Fruit fly (Drosophila melanogaster) whole organism, embryonic: ENCODE results near the gene CG3598.
A peak's percentile ranks its signal among the peaks of the same experiment; 100 is the strongest.

Experiments used
- CG10267 ChIP-seq: fragments of 200-800 bp; sonication (Bioruptor generic); optimal IDR thresholded peaks from 2 replicates; lab custom pipeline; 2018; ENCODE audit warnings: missing biosample characterization, mild to moderate bottlenecking, missing genetic modification characterization, moderate library complexity
- CG11560 ChIP-seq: fragments of 200-800 bp; sonication (Bioruptor generic); IDR thresholded peaks from 3 replicates; pipeline ENCODE4 v1.3.6; 2022; ENCODE audit warnings: missing biosample characterization, missing genetic modification characterization
- CG11723 ChIP-seq: fragments of 200-800 bp; sonication (Bioruptor generic); optimal IDR thresholded peaks from 2 replicates; lab custom pipeline; 2017; ENCODE audit warnings: missing biosample characterization, mild to moderate bottlenecking, missing genetic modification characterization
- CG12071 ChIP-seq: fragments of 200-800 bp; sonication (Bioruptor generic); optimal IDR thresholded peaks from 3 replicates; lab custom pipeline; 2018; ENCODE audit warnings: missing biosample characterization, mild to moderate bottlenecking, missing genetic modification characterization
- CG13894 ChIP-seq: fragments of 200-800 bp; sonication (Bioruptor generic); optimal IDR thresholded peaks from 3 replicates; lab custom pipeline; 2018; ENCODE audit warnings: missing biosample characterization, mild to moderate bottlenecking, missing genetic modification characterization, moderate library complexity
- CG14050 ChIP-seq: fragments of 200-800 bp; sonication (Bioruptor generic); IDR thresholded peaks from 3 replicates; pipeline ENCODE4 v1.3.6; 2022; ENCODE audit warnings: missing biosample characterization, missing genetic modification characterization
- CG15479 ChIP-seq: fragments of 200-800 bp; sonication (Bioruptor generic); optimal IDR thresholded peaks from 3 replicates; lab custom pipeline; 2019; ENCODE audit warnings: missing biosample characterization, mild to moderate bottlenecking, missing genetic modification characterization, moderate library complexity
- CG1603 ChIP-seq: fragments of 200-800 bp; sonication (Bioruptor generic); optimal IDR thresholded peaks from 2 replicates; lab custom pipeline; 2019; ENCODE audit warnings: missing biosample characterization, mild to moderate bottlenecking, missing genetic modification characterization, moderate library complexity
- CG1647 ChIP-seq: fragments of 200-800 bp; sonication (Bioruptor generic); optimal IDR thresholded peaks from 3 replicates; lab custom pipeline; 2016; ENCODE audit warnings: missing biosample characterization, missing genetic modification characterization
- CG17385 ChIP-seq: fragments of 200-800 bp; sonication (Bioruptor generic); optimal IDR thresholded peaks from 3 replicates; lab custom pipeline; 2018; ENCODE audit warnings: missing biosample characterization, mild to moderate bottlenecking, missing genetic modification characterization
- CG1792 ChIP-seq: fragments of 200-800 bp; sonication (Bioruptor generic); optimal IDR thresholded peaks from 2 replicates; lab custom pipeline; 2016; ENCODE audit warnings: missing biosample characterization, missing genetic modification characterization
- CG18262 ChIP-seq: fragments of 200-800 bp; optimal IDR thresholded peaks from 3 replicates; lab custom pipeline; 2019; ENCODE audit warnings: missing biosample characterization, mild to moderate bottlenecking, missing genetic modification characterization, moderate library complexity
- CG18599 ChIP-seq: fragments of 200-800 bp; sonication (Bioruptor generic); optimal IDR thresholded peaks from 3 replicates; lab custom pipeline; 2017; ENCODE audit warnings: missing biosample characterization, missing genetic modification characterization, mild to moderate bottlenecking, moderate library complexity, missing genetic modification reagents
- CG30431 ChIP-seq: fragments of 200-800 bp; sonication (Bioruptor generic); optimal IDR thresholded peaks from 2 replicates; lab custom pipeline; 2017; ENCODE audit warnings: missing biosample characterization, missing genetic modification characterization
- CG32767 ChIP-seq: fragments of 200-800 bp; sonication (Bioruptor generic); IDR thresholded peaks from 2 replicates; pipeline ENCODE4 v1.3.6; 2022; ENCODE audit warnings: missing biosample characterization, missing genetic modification characterization
- CG42726 ChIP-seq: fragments of 200-800 bp; sonication (Bioruptor generic); IDR thresholded peaks from 2 replicates; pipeline ENCODE4 v1.3.6; 2022; ENCODE audit warnings: missing biosample characterization, missing genetic modification characterization; ENCODE audit not compliant: partially characterized antibody
- CG4328 ChIP-seq: fragments of 200-800 bp; sonication (Bioruptor generic); optimal IDR thresholded peaks from 3 replicates; lab custom pipeline; 2017; ENCODE audit warnings: missing biosample characterization, missing genetic modification reagents, missing genetic modification characterization
- CG4424 ChIP-seq: fragments of 200-800 bp; sonication (Bioruptor generic); optimal IDR thresholded peaks from 3 replicates; lab custom pipeline; 2016; ENCODE audit warnings: missing biosample characterization, missing genetic modification characterization
- CG6689 ChIP-seq: fragments of 200-800 bp; sonication (Bioruptor generic); IDR thresholded peaks from 2 replicates; pipeline ENCODE4 v1.3.6; 2022; ENCODE audit warnings: missing biosample characterization, missing genetic modification characterization
- CG6854 ChIP-seq: fragments of 200-800 bp; sonication (Bioruptor generic); optimal IDR thresholded peaks from 3 replicates; lab custom pipeline; 2017; ENCODE audit warnings: missing biosample characterization, mild to moderate bottlenecking, missing genetic modification characterization
- CG9727 ChIP-seq: fragments of 200-800 bp; sonication (Bioruptor generic); optimal IDR thresholded peaks from 3 replicates; lab custom pipeline; 2017; ENCODE audit warnings: missing biosample characterization, mild to moderate bottlenecking, missing genetic modification characterization
- CHES-1-like ChIP-seq: fragments of 200-800 bp; sonication (Bioruptor generic); optimal IDR thresholded peaks from 2 replicates; lab custom pipeline; 2016; ENCODE audit warnings: missing biosample characterization, missing genetic modification characterization
- CTCF ChIP-seq: fragments of 200-800 bp; sonication (Bioruptor generic); optimal IDR thresholded peaks from 2 replicates; lab custom pipeline; 2017; ENCODE audit warnings: missing biosample characterization, mild to moderate bottlenecking, missing genetic modification characterization, moderate library complexity
- CrebB ChIP-seq: fragments of 200-800 bp; sonication (Bioruptor generic); optimal IDR thresholded peaks from 3 replicates; lab custom pipeline; 2018; ENCODE audit warnings: missing biosample characterization, mild to moderate bottlenecking, missing genetic modification characterization
- ERR ChIP-seq: fragments of 200-800 bp; sonication (Bioruptor generic); optimal IDR thresholded peaks from 2 replicates; lab custom pipeline; 2016; ENCODE audit warnings: missing biosample characterization, missing genetic modification characterization
- HHEX ChIP-seq: fragments of 200-800 bp; sonication (Bioruptor generic); optimal IDR thresholded peaks from 3 replicates; lab custom pipeline; 2017; ENCODE audit warnings: missing biosample characterization, mild to moderate bottlenecking, missing genetic modification characterization, missing genetic modification reagents
- Lim3 ChIP-seq: fragments of 200-800 bp; sonication (Bioruptor generic); IDR thresholded peaks from 2 replicates; pipeline ENCODE4 v1.3.6; 2022; ENCODE audit warnings: missing biosample characterization, missing genetic modification characterization
- NC2α ChIP-seq: fragments of 200-800 bp; sonication (Bioruptor generic); optimal IDR thresholded peaks from 2 replicates; lab custom pipeline; 2016; ENCODE audit warnings: missing biosample characterization, missing genetic modification characterization
- Sin3A ChIP-seq: fragments of >200 bp; optimal IDR thresholded peaks from 2 replicates; lab custom pipeline; 2018
- Six4 ChIP-seq: fragments of 200-800 bp; sonication (Bioruptor generic); optimal IDR thresholded peaks from 2 replicates; lab custom pipeline; 2016; ENCODE audit warnings: missing biosample characterization, missing genetic modification characterization
- Spps ChIP-seq: fragments of 200-800 bp; sonication (Bioruptor generic); optimal IDR thresholded peaks from 2 replicates; lab custom pipeline; 2018; ENCODE audit warnings: missing biosample characterization, mild to moderate bottlenecking, missing genetic modification characterization
- YL-1 ChIP-seq: fragments of 200-800 bp; sonication (Bioruptor generic); optimal IDR thresholded peaks from 3 replicates; lab custom pipeline; 2017; ENCODE audit warnings: missing biosample characterization, mild to moderate bottlenecking, missing genetic modification characterization
- ab ChIP-seq: fragments of 200-800 bp; sonication (Bioruptor generic); optimal IDR thresholded peaks from 2 replicates; lab custom pipeline; 2016; ENCODE audit warnings: missing biosample characterization, missing genetic modification characterization
- bowl ChIP-seq: fragments of 200-800 bp; sonication (Bioruptor generic); IDR thresholded peaks from 2 replicates; pipeline ENCODE4 v1.3.6; 2022; ENCODE audit warnings: missing biosample characterization, missing genetic modification characterization
- btn ChIP-seq: fragments of 200-800 bp; sonication (Bioruptor generic); optimal IDR thresholded peaks from 2 replicates; lab custom pipeline; 2016; ENCODE audit warnings: missing biosample characterization, missing genetic modification characterization
- crc ChIP-seq: fragments of 200-800 bp; sonication (Bioruptor generic); optimal IDR thresholded peaks from 2 replicates; lab custom pipeline; 2016; ENCODE audit warnings: missing biosample characterization, missing genetic modification characterization
- crol ChIP-seq: fragments of 200-800 bp; sonication (Bioruptor generic); IDR thresholded peaks from 2 replicates; pipeline ENCODE4 v1.3.6; 2022; ENCODE audit warnings: missing biosample characterization, missing genetic modification characterization
- da ChIP-seq: fragments of 200-800 bp; sonication (Bioruptor generic); optimal IDR thresholded peaks from 2 replicates; lab custom pipeline; 2016; ENCODE audit warnings: missing biosample characterization, missing genetic modification characterization
- dan ChIP-seq: fragments of 200-800 bp; sonication (Bioruptor generic); IDR thresholded peaks from 2 replicates; pipeline ENCODE4 v1.3.6; 2022; ENCODE audit warnings: missing biosample characterization, missing genetic modification characterization
- dati ChIP-seq: fragments of 200-800 bp; sonication (Bioruptor generic); IDR thresholded peaks from 2 replicates; pipeline ENCODE4 v1.3.6; 2022; ENCODE audit warnings: missing biosample characterization, missing genetic modification characterization
- disco-r ChIP-seq: fragments of 200-800 bp; sonication (Bioruptor generic); optimal IDR thresholded peaks from 2 replicates; lab custom pipeline; 2016; ENCODE audit warnings: missing biosample characterization, missing genetic modification characterization
- dpn ChIP-seq, 2 experiments: fragments of 200-800 bp; sonication (Bioruptor generic); optimal IDR thresholded peaks; 3 replicates each; lab custom pipeline; 2016; ENCODE audit warnings: missing biosample characterization in 2 of 2, missing genetic modification characterization in 2 of 2
- gce ChIP-seq: fragments of 200-800 bp; sonication (Bioruptor generic); IDR thresholded peaks from 3 replicates; pipeline ENCODE4 v1.3.6; 2022; ENCODE audit warnings: missing biosample characterization, missing genetic modification characterization
- gsb ChIP-seq: fragments of 200-800 bp; sonication (Bioruptor generic); IDR thresholded peaks from 2 replicates; pipeline ENCODE4 v1.3.6; 2022; ENCODE audit warnings: missing biosample characterization, missing genetic modification characterization
- hbn ChIP-seq: fragments of 200-800 bp; sonication (Bioruptor generic); IDR thresholded peaks from 2 replicates; pipeline ENCODE4 v1.3.6; 2022; ENCODE audit warnings: missing biosample characterization, missing genetic modification characterization; ENCODE audit not compliant: partially characterized antibody
- insv ChIP-seq, 2 experiments: fragments of 200-800 bp; sonication (Bioruptor generic); optimal IDR thresholded peaks; 3 replicates each; lab custom pipeline; 2016 to 2018; ENCODE audit warnings: missing biosample characterization in 2 of 2, missing genetic modification characterization in 2 of 2
- inv ChIP-seq: fragments of 200-800 bp; sonication (Bioruptor generic); IDR thresholded peaks from 2 replicates; pipeline ENCODE4 v1.3.6; 2022; ENCODE audit warnings: missing biosample characterization, missing genetic modification characterization; ENCODE audit not compliant: partially characterized antibody
- jumu ChIP-seq: fragments of 200-800 bp; sonication (Bioruptor generic); optimal IDR thresholded peaks from 3 replicates; lab custom pipeline; 2016; ENCODE audit warnings: missing biosample characterization, missing genetic modification characterization
- pum ChIP-seq: fragments of 200-800 bp; sonication (Bioruptor generic); optimal IDR thresholded peaks from 2 replicates; lab custom pipeline; 2016; ENCODE audit warnings: missing biosample characterization, missing genetic modification characterization
- rib ChIP-seq: fragments of 200-800 bp; sonication (Bioruptor generic); IDR thresholded peaks from 2 replicates; pipeline ENCODE4 v1.3.6; 2022; ENCODE audit warnings: missing biosample characterization, missing genetic modification characterization
- tap ChIP-seq: fragments of 200-800 bp; optimal IDR thresholded peaks from 3 replicates; lab custom pipeline; 2019; ENCODE audit warnings: missing biosample characterization, mild to moderate bottlenecking, missing genetic modification characterization, moderate library complexity
- tio ChIP-seq: fragments of 200-800 bp; sonication (Bioruptor generic); optimal IDR thresholded peaks from 2 replicates; lab custom pipeline; 2017; ENCODE audit warnings: missing biosample characterization, missing genetic modification characterization, inconsistent platforms
- trh ChIP-seq: fragments of 200-800 bp; sonication (Bioruptor generic); optimal IDR thresholded peaks from 2 replicates; lab custom pipeline; 2016; ENCODE audit warnings: missing biosample characterization, missing genetic modification characterization

CG3598 gene

dm6 chrX:2977857-2978473, 41.1 kb downstream of the CG3598 start (continued):
- TF ChIP-seq CG4424 (peak; percentile 51), CG1792 (no peak), CG1603 (peak; percentile 56), NC2α (no peak), CG11723 (no peak), Sin3A (lab: Kevin White, UChicago) (no peak), Spps (tag; lab: Kevin White, UChicago) (no peak), CHES-1-like (GFP tag; lab: Kevin White, UChicago) (no peak), tio (GFP tag; lab: Kevin White, UChicago) (peak; percentile 22), CrebB (no peak), Six4 (no peak), YL-1 (no peak), CG17385 (GFP tag; lab: Kevin White, UChicago) (no peak), CG13894 (tag; lab: Kevin White, UChicago) (no peak), dan (GFP tag; lab: Robert Waterston, UW) (no peak), CG12071 (GFP tag; lab: Kevin White, UChicago) (no peak), CG11560 (tag; lab: Robert Waterston, UW) (no peak), bowl (GFP tag; lab: Robert Waterston, UW) (no peak), HHEX (GFP tag; lab: Kevin White, UChicago) (no peak), CG15479 (GFP tag; lab: Kevin White, UChicago) (no peak), dati (GFP tag; lab: Robert Waterston, UW) (no peak), crc (no peak), pum (GFP tag; lab: Kevin White, UChicago) (peak; percentile 13), Lim3 (no peak), CG1647 (no peak), disco-r (GFP tag; lab: Kevin White, UChicago) (no peak), gsb (GFP tag; lab: Robert Waterston, UW) (no peak), CG30431 (GFP tag; lab: Kevin White, UChicago) (peak; percentile 33), CG32767 (GFP tag; lab: Robert Waterston, UW) (no peak), trh (no peak), CG9727 (GFP tag; lab: Kevin White, UChicago) (peak; percentile 58), ab (GFP tag; lab: Kevin White, UChicago) (no peak), CG6854 (no peak), CG14050 (no peak), rib (GFP tag; lab: Robert Waterston, UW) (no peak), jumu (GFP tag; lab: Kevin White, UChicago) (no peak), gce (no peak), CG18262 (tag; lab: Kevin White, UChicago) (peak; percentile 50), dpn (GFP tag; optimal IDR thresholded peaks at IDR 0.05; lab: Kevin White, UChicago) (peak in 1 of 2 experiments; percentile 29), crol (GFP tag; lab: Robert Waterston, UW) (no peak), inv (no peak), CG6689 (peak; percentile 54; the same call in 1 of the 2 replicates), CG42726 (no peak), CG10267 (tag; lab: Kevin White, UChicago) (peak; percentile 34), da (GFP tag; lab: Kevin White, UChicago) (no peak), CG18599 (GFP tag; lab: Kevin White, UChicago) (peak; percentile 40), hbn (no peak), btn (GFP tag; lab: Kevin White, UChicago) (no peak), CTCF (GFP tag; lab: Kevin White, UChicago) (no peak), insv (GFP tag; optimal IDR thresholded peaks at IDR 0.05; lab: Kevin White, UChicago) (no peak), tap (no peak), ERR (no peak), CG4328 (GFP tag; lab: Kevin White, UChicago) (no peak)
